Worm (Caenorhabditis elegans) whole organism, L4 larva: Measurements from ENCODE around the gene dars-1.

ENCODE experiments used
- aly-2 ChIP-seq: sonication (generic microtip); optimal IDR thresholded peaks from 2 replicates; lab custom pipeline; 2018; ENCODE audit warnings: missing biosample characterization, missing genetic modification characterization
- ama-1 ChIP-seq: fragments of 150-350 bp; optimal IDR thresholded peaks from 2 replicates; lab custom pipeline; 2014; ENCODE audit warnings: inconsistent platforms, mixed read lengths
- jun-1 ChIP-seq: fragments of 150-350 bp; optimal IDR thresholded peaks from 2 replicates; lab custom pipeline; 2014; ENCODE audit warnings: missing biosample characterization, missing genetic modification reagents, missing genetic modification characterization
- mep-1 ChIP-seq: fragments of 150-350 bp; sonication (generic microtip); optimal IDR thresholded peaks from 3 replicates; lab custom pipeline; 2014; ENCODE audit warnings: missing biosample characterization, missing genetic modification characterization
- zfp-3 ChIP-seq: fragments of 200-800 bp; sonication (Bioruptor generic); conservative IDR thresholded peaks from 2 replicates; pipeline ENCODE4 v1.3.6; 2022; ENCODE audit warnings: missing genetic modification reagents, missing genetic modification characterization, missing compliant biosample characterization
- zip-11 ChIP-seq: fragments of 200-800 bp; sonication (Bioruptor generic); IDR thresholded peaks from 2 replicates; pipeline ENCODE4 v1.3.6; 2022; ENCODE audit warnings: missing genetic modification characterization, missing compliant biosample characterization

DNA sequence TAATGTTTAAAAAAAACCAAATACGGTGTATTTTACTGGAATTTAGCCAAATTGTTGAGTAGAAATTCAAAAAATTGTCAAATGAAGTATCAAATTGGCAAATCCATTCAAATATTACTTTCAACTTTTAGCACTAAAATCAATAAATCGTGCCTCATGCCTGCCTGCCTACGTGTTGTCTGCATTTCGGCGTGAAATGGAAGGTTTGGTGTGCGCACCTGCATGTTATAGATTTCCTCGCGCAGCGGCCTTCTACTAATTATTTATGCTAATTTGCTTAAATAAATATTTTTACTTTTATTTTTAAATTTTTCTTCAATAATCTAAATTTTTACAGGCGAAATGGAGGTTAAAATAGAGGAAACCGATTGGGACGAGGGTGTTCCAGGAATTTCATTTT, 37.8 kb upstream of the dars-1 start, which contains the start of gene ZK1098.2:
- TF ChIP-seq aly-2 (tag; lab: Kevin White, UChicago) (no peak), ama-1 (no peak), zip-11 (GFP tag; lab: Robert Waterston, UW) (no peak), jun-1 (no peak), mep-1 (tag; lab: Kevin White, UChicago) (peak; percentile 11), zfp-3 (GFP tag; lab: Robert Waterston, UW) (no peak)
